Fruit fly (Drosophila melanogaster) whole organism, embryonic: ENCODE data around the gene eco.

Experiments
- Aef1 ChIP-seq: fragments of 200-800 bp; sonication (Bioruptor generic); IDR thresholded peaks from 3 replicates; pipeline ENCODE4 v1.3.6; 2022; ENCODE audit warnings: missing biosample characterization, missing genetic modification characterization
- Asciz ChIP-seq: fragments of 200-800 bp; sonication (Bioruptor generic); optimal IDR thresholded peaks from 2 replicates; lab custom pipeline; 2017; ENCODE audit warnings: missing biosample characterization, mild to moderate bottlenecking, missing genetic modification characterization, missing genetic modification reagents
- B-H2 ChIP-seq: fragments of 200-800 bp; sonication (Bioruptor generic); optimal IDR thresholded peaks from 2 replicates; lab custom pipeline; 2018; ENCODE audit warnings: missing biosample characterization, mild to moderate bottlenecking, missing genetic modification characterization
- CG10267 ChIP-seq: fragments of 200-800 bp; sonication (Bioruptor generic); optimal IDR thresholded peaks from 2 replicates; lab custom pipeline; 2018; ENCODE audit warnings: missing biosample characterization, mild to moderate bottlenecking, missing genetic modification characterization, moderate library complexity
- CG10321 ChIP-seq: fragments of 200-800 bp; sonication (Bioruptor generic); IDR thresholded peaks from 2 replicates; pipeline ENCODE4 v1.3.6; 2022; ENCODE audit warnings: missing biosample characterization, missing genetic modification characterization
- CG10959 ChIP-seq: fragments of 200-800 bp; sonication (Bioruptor generic); IDR thresholded peaks from 2 replicates; pipeline ENCODE4 v1.3.6; 2022; ENCODE audit warnings: missing biosample characterization, missing genetic modification characterization
- CG11456 ChIP-seq: fragments of 200-800 bp; sonication (Bioruptor generic); IDR thresholded peaks from 3 replicates; pipeline ENCODE4 v1.3.6; 2022; ENCODE audit warnings: missing biosample characterization, missing genetic modification characterization
- CG11560 ChIP-seq: fragments of 200-800 bp; sonication (Bioruptor generic); IDR thresholded peaks from 3 replicates; pipeline ENCODE4 v1.3.6; 2022; ENCODE audit warnings: missing biosample characterization, missing genetic modification characterization
- CG12391 ChIP-seq: fragments of 200-800 bp; sonication (Bioruptor generic); optimal IDR thresholded peaks from 3 replicates; lab custom pipeline; 2018; ENCODE audit warnings: missing biosample characterization, mild to moderate bottlenecking, missing genetic modification characterization, moderate library complexity
- CG1647 ChIP-seq: fragments of 200-800 bp; sonication (Bioruptor generic); optimal IDR thresholded peaks from 3 replicates; lab custom pipeline; 2016; ENCODE audit warnings: missing biosample characterization, missing genetic modification characterization
- CG17186 ChIP-seq: fragments of 200-800 bp; sonication (Bioruptor generic); optimal IDR thresholded peaks from 3 replicates; lab custom pipeline; 2017; ENCODE audit warnings: missing biosample characterization, missing genetic modification reagents, missing genetic modification characterization
- CG2129 ChIP-seq: fragments of 200-800 bp; sonication (Bioruptor generic); IDR thresholded peaks from 2 replicates; pipeline ENCODE4 v1.3.6; 2022; ENCODE audit warnings: missing biosample characterization, missing genetic modification characterization; ENCODE audit not compliant: partially characterized antibody
- CG3065 ChIP-seq: fragments of 200-800 bp; sonication (Bioruptor generic); optimal IDR thresholded peaks from 2 replicates; lab custom pipeline; 2016; ENCODE audit warnings: missing biosample characterization, missing genetic modification characterization
- CG33213 ChIP-seq: fragments of 200-800 bp; sonication (Bioruptor generic); optimal IDR thresholded peaks from 3 replicates; lab custom pipeline; 2016; ENCODE audit warnings: missing biosample characterization, missing genetic modification characterization
- CG3847 ChIP-seq: fragments of 200-800 bp; sonication (Bioruptor generic); IDR thresholded peaks from 2 replicates; pipeline ENCODE4 v1.3.6; 2022; ENCODE audit warnings: missing biosample characterization, missing genetic modification characterization
- CG3995 ChIP-seq: fragments of 200-800 bp; sonication (Bioruptor generic); optimal IDR thresholded peaks from 3 replicates; lab custom pipeline; 2016; ENCODE audit warnings: missing biosample characterization, missing genetic modification characterization
- CG4730 ChIP-seq: fragments of 200-800 bp; sonication (Bioruptor generic); IDR thresholded peaks from 2 replicates; pipeline ENCODE4 v1.3.6; 2022; ENCODE audit warnings: missing biosample characterization, missing genetic modification characterization
- CG5953 ChIP-seq: fragments of 200-800 bp; sonication (Bioruptor generic); IDR thresholded peaks from 2 replicates; pipeline ENCODE4 v1.3.6; 2022; ENCODE audit warnings: missing biosample characterization, missing genetic modification characterization
- CG6765 ChIP-seq: fragments of 200-800 bp; sonication (Bioruptor generic); optimal IDR thresholded peaks from 3 replicates; lab custom pipeline; 2017; ENCODE audit warnings: missing biosample characterization, mild to moderate bottlenecking, missing genetic modification characterization
- CG7928 ChIP-seq: fragments of 200-800 bp; sonication (Bioruptor generic); optimal IDR thresholded peaks from 2 replicates; lab custom pipeline; 2017; ENCODE audit warnings: missing biosample characterization, mild to moderate bottlenecking, missing genetic modification characterization
- CG7987 ChIP-seq: fragments of 200-800 bp; sonication (Bioruptor generic); optimal IDR thresholded peaks from 2 replicates; lab custom pipeline; 2018; ENCODE audit warnings: missing biosample characterization, mild to moderate bottlenecking, missing genetic modification characterization, moderate library complexity
- CG8765 ChIP-seq: fragments of 200-800 bp; sonication (Bioruptor generic); IDR thresholded peaks from 2 replicates; pipeline ENCODE4 v1.3.6; 2022; ENCODE audit warnings: missing biosample characterization, missing genetic modification characterization
- CrebB ChIP-seq: fragments of 200-800 bp; sonication (Bioruptor generic); optimal IDR thresholded peaks from 3 replicates; lab custom pipeline; 2018; ENCODE audit warnings: missing biosample characterization, mild to moderate bottlenecking, missing genetic modification characterization
- Dek ChIP-seq: fragments of 200-800 bp; sonication (Bioruptor generic); optimal IDR thresholded peaks from 3 replicates; lab custom pipeline; 2019; ENCODE audit warnings: missing biosample characterization, mild to moderate bottlenecking, missing genetic modification characterization, moderate library complexity
- Doc3 ChIP-seq: fragments of 200-800 bp; sonication (Bioruptor generic); IDR thresholded peaks from 3 replicates; pipeline ENCODE4 v1.3.6; 2022; ENCODE audit warnings: missing biosample characterization, missing genetic modification characterization; ENCODE audit not compliant: partially characterized antibody
- HmgD ChIP-seq: fragments of 200-800 bp; sonication (Bioruptor generic); optimal IDR thresholded peaks from 3 replicates; lab custom pipeline; 2016; ENCODE audit warnings: missing biosample characterization, missing genetic modification characterization
- Jarid2 ChIP-seq: fragments of 200-800 bp; sonication (Bioruptor generic); optimal IDR thresholded peaks from 3 replicates; lab custom pipeline; 2017; ENCODE audit warnings: mild to moderate bottlenecking, missing biosample characterization, missing genetic modification reagents, missing genetic modification characterization
- MBD-R2 ChIP-seq: fragments of 200-800 bp; sonication (Bioruptor generic); IDR thresholded peaks from 2 replicates; pipeline ENCODE4 v1.3.6; 2022; ENCODE audit warnings: missing biosample characterization, missing genetic modification characterization
- Mad ChIP-seq: fragments of 200-800 bp; sonication (Bioruptor generic); optimal IDR thresholded peaks from 2 replicates; lab custom pipeline; 2016; ENCODE audit warnings: missing biosample characterization, missing genetic modification characterization
- Mes4 ChIP-seq: fragments of 200-800 bp; sonication (Bioruptor generic); optimal IDR thresholded peaks from 2 replicates; lab custom pipeline; 2016; ENCODE audit warnings: missing biosample characterization, missing genetic modification characterization
- Ravus ChIP-seq: fragments of 200-800 bp; sonication (Bioruptor generic); IDR thresholded peaks from 2 replicates; pipeline ENCODE4 v1.3.6; 2022; ENCODE audit warnings: missing biosample characterization, missing genetic modification characterization
- Rfx ChIP-seq: fragments of 200-800 bp; sonication (Bioruptor generic); IDR thresholded peaks from 2 replicates; pipeline ENCODE4 v1.3.6; 2022; ENCODE audit warnings: missing biosample characterization, missing genetic modification characterization
- Spps ChIP-seq: fragments of 200-800 bp; sonication (Bioruptor generic); optimal IDR thresholded peaks from 2 replicates; lab custom pipeline; 2018; ENCODE audit warnings: missing biosample characterization, mild to moderate bottlenecking, missing genetic modification characterization
- TFAM ChIP-seq: fragments of 200-800 bp; sonication (Bioruptor generic); optimal IDR thresholded peaks from 2 replicates; lab custom pipeline; 2017; ENCODE audit warnings: missing biosample characterization, missing genetic modification characterization, inconsistent platforms
- abd-A ChIP-seq: fragments of 200-800 bp; sonication (Bioruptor generic); optimal IDR thresholded peaks from 3 replicates; lab custom pipeline; 2019; ENCODE audit warnings: missing biosample characterization, mild to moderate bottlenecking, missing genetic modification characterization, moderate library complexity
- bigmax ChIP-seq: fragments of 200-800 bp; sonication (Bioruptor generic); optimal IDR thresholded peaks from 2 replicates; lab custom pipeline; 2018; ENCODE audit warnings: missing biosample characterization, mild to moderate bottlenecking, missing genetic modification characterization
- chinmo ChIP-seq: fragments of 200-800 bp; sonication (Bioruptor generic); IDR thresholded peaks from 4 replicates; pipeline ENCODE4 v1.3.6; 2022; ENCODE audit warnings: missing biosample characterization, missing genetic modification characterization; ENCODE audit not compliant: partially characterized antibody
- chm ChIP-seq: fragments of 200-800 bp; sonication (Bioruptor generic); IDR thresholded peaks from 2 replicates; pipeline ENCODE4 v1.3.6; 2022; ENCODE audit warnings: missing biosample characterization, missing genetic modification characterization
- croc ChIP-seq: fragments of 200-800 bp; sonication (Bioruptor generic); conservative IDR thresholded peaks from 3 replicates; pipeline ENCODE4 v1.3.6; 2022; ENCODE audit warnings: missing biosample characterization, missing genetic modification characterization
- crp ChIP-seq, 2 experiments: fragments of 200-800 bp; sonication (Bioruptor generic); optimal IDR thresholded peaks; 2 replicates in 1 of 2; 3 replicates in 1 of 2; lab custom pipeline; 2017; ENCODE audit warnings: missing biosample characterization in 2 of 2, missing genetic modification characterization in 2 of 2, mild to moderate bottlenecking in 1 of 2, moderate library complexity in 1 of 2
- da ChIP-seq: fragments of 200-800 bp; sonication (Bioruptor generic); optimal IDR thresholded peaks from 2 replicates; lab custom pipeline; 2016; ENCODE audit warnings: missing biosample characterization, missing genetic modification characterization
- dpn ChIP-seq, 2 experiments: fragments of 200-800 bp; sonication (Bioruptor generic); optimal IDR thresholded peaks; 3 replicates each; lab custom pipeline; 2016; ENCODE audit warnings: missing biosample characterization in 2 of 2, missing genetic modification characterization in 2 of 2
- ems ChIP-seq: fragments of 200-800 bp; sonication (Bioruptor generic); optimal IDR thresholded peaks from 3 replicates; lab custom pipeline; 2016; ENCODE audit warnings: missing biosample characterization, missing genetic modification characterization
- gem ChIP-seq: fragments of 200-800 bp; sonication (Bioruptor generic); optimal IDR thresholded peaks from 2 replicates; lab custom pipeline; 2019; ENCODE audit warnings: missing biosample characterization, mild to moderate bottlenecking, missing genetic modification characterization, moderate library complexity
- gsb ChIP-seq: fragments of 200-800 bp; sonication (Bioruptor generic); IDR thresholded peaks from 2 replicates; pipeline ENCODE4 v1.3.6; 2022; ENCODE audit warnings: missing biosample characterization, missing genetic modification characterization
- insv ChIP-seq, 2 experiments: fragments of 200-800 bp; sonication (Bioruptor generic); optimal IDR thresholded peaks; 3 replicates each; lab custom pipeline; 2016 to 2018; ENCODE audit warnings: missing biosample characterization in 2 of 2, missing genetic modification characterization in 2 of 2
- kah ChIP-seq: fragments of 200-800 bp; sonication (Bioruptor generic); optimal IDR thresholded peaks from 2 replicates; lab custom pipeline; 2018; ENCODE audit warnings: missing biosample characterization, mild to moderate bottlenecking, missing genetic modification characterization
- ro ChIP-seq: fragments of 200-800 bp; sonication (Bioruptor generic); IDR thresholded peaks from 2 replicates; pipeline ENCODE4 v1.3.6; 2022; ENCODE audit warnings: missing biosample characterization, missing genetic modification characterization
- sc ChIP-seq, 3 experiments: fragments of >200 bp in 2 of 3; fragments of 200-800 bp in 1 of 3; sonication (Bioruptor generic) in 1 of 3; optimal IDR thresholded peaks; 2 replicates in 2 of 3; 3 replicates in 1 of 3; lab custom pipeline; 2017; ENCODE audit warnings: mild to moderate bottlenecking in 1 of 3, missing biosample characterization in 1 of 3, missing genetic modification characterization in 1 of 3, missing genetic modification reagents in 1 of 3
- sisA ChIP-seq: fragments of 200-800 bp; sonication (Bioruptor generic); IDR thresholded peaks from 2 replicates; pipeline ENCODE4 v1.3.6; 2022; ENCODE audit warnings: missing biosample characterization, missing genetic modification characterization
- sug ChIP-seq: fragments of 200-800 bp; optimal IDR thresholded peaks from 2 replicates; lab custom pipeline; 2019; ENCODE audit warnings: missing biosample characterization, mild to moderate bottlenecking, missing genetic modification characterization, moderate library complexity
- tin ChIP-seq: fragments of 200-800 bp; sonication (Bioruptor generic); optimal IDR thresholded peaks from 3 replicates; lab custom pipeline; 2016; ENCODE audit warnings: missing biosample characterization, missing genetic modification characterization
- tna ChIP-seq: fragments of 200-800 bp; sonication (Bioruptor generic); IDR thresholded peaks from 2 replicates; pipeline ENCODE4 v1.3.6; 2022; ENCODE audit warnings: missing biosample characterization, missing genetic modification characterization; ENCODE audit not compliant: partially characterized antibody

eco gene

DNA sequence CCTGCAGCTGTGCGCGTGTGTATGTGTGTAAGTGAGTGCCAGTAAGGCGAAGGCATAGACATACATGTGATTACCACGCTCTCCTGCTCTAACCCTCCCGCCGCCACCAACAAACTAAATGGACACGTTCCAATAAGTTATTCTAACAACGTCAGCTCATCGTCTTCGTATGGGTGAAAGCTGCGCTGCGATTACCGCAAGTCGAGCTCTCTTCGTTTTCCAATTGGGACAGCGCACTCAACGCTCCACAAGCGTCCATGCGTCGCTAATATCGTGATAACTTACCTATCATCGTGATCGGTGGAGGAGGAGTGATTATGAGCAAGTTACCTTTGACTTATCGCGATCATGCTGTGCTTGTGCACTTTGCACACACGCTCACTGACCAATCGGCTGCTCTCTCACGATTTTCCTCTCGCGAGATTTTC is 22.0 kb upstream of the eco start (continued):
- no peak for TF ChIP-seq CG5953 (GFP tag; lab: Robert Waterston, UW)
- no peak for TF ChIP-seq CG1647 (GFP tag; lab: Kevin White, UChicago)
- no peak for TF ChIP-seq sug
- no peak for TF ChIP-seq Aef1
- TF ChIP-seq CG3847 = no peak
- no peak for TF ChIP-seq crp (GFP tag; optimal IDR thresholded peaks at IDR 0.05; lab: Kevin White, UChicago)
- TF ChIP-seq CG12391 = no peak
- peak; percentile 59 for TF ChIP-seq Asciz (GFP tag; lab: Kevin White, UChicago)
- no peak for TF ChIP-seq CG2129 (GFP tag; lab: Robert Waterston, UW)
- TF ChIP-seq ro = no peak
- no peak for TF ChIP-seq Mes4 (GFP tag; lab: Kevin White, UChicago)
- no peak for TF ChIP-seq abd-A
- no peak for TF ChIP-seq sc (optimal IDR thresholded peaks at IDR 0.05; lab: Kevin White, UChicago)
- no peak for TF ChIP-seq sc (GFP tag; optimal IDR thresholded peaks at IDR 0.05; lab: Kevin White, UChicago)
- no peak for TF ChIP-seq CG7928
- no peak for TF ChIP-seq CG4730 (GFP tag; lab: Robert Waterston, UW)
- peak; percentile 75 for TF ChIP-seq CG3995
- TF ChIP-seq chinmo (GFP tag; lab: Robert Waterston, UW) = 0 out of 4 replicates have a peak, but pooled peaks have one; percentile 8
- no peak for TF ChIP-seq ems
- no peak for TF ChIP-seq chm
- no peak for TF ChIP-seq Spps (tag; lab: Kevin White, UChicago)
- TF ChIP-seq TFAM = no peak
- TF ChIP-seq CG11456 = no peak
- TF ChIP-seq HmgD (GFP tag; lab: Kevin White, UChicago) = no peak
- TF ChIP-seq Dek (tag; lab: Kevin White, UChicago) = no peak
- no peak for TF ChIP-seq kah (GFP tag; lab: Kevin White, UChicago)
- TF ChIP-seq da (GFP tag; lab: Kevin White, UChicago) = no peak
- TF ChIP-seq bigmax = no peak
- 0 out of 2 replicates have a peak, but pooled peaks have one; percentile 25 for TF ChIP-seq Rfx (GFP tag; lab: Robert Waterston, UW)
- TF ChIP-seq CG10321 (GFP tag; lab: Robert Waterston, UW) = no peak
- TF ChIP-seq croc (GFP tag; lab: Robert Waterston, UW) = no peak
- peak; percentile 4 for TF ChIP-seq CG7987 (GFP tag; lab: Kevin White, UChicago)
- no peak for TF ChIP-seq Doc3
- no peak for TF ChIP-seq CG6765
- no peak for TF ChIP-seq tna
- TF ChIP-seq CrebB (tag; lab: Kevin White, UChicago) = no peak

- TF ChIP-seq gsb (GFP tag; lab: Robert Waterston, UW) (no peak; the same call in 1 of the 2 replicates), MBD-R2 (peak; percentile 79), insv (GFP tag; optimal IDR thresholded peaks at IDR 0.05; lab: Kevin White, UChicago) (no peak), gem (tag; lab: Kevin White, UChicago) (peak; percentile 71), dpn (GFP tag; optimal IDR thresholded peaks at IDR 0.05; lab: Kevin White, UChicago) (peak; percentile 41 to 63), CG11560 (tag; lab: Robert Waterston, UW) (no peak), CG3065 (GFP tag; lab: Kevin White, UChicago) (peak; percentile 52), Jarid2 (GFP tag; lab: Kevin White, UChicago) (peak; percentile 6), B-H2 (GFP tag; lab: Kevin White, UChicago) (peak; percentile 43), CG8765 (GFP tag; lab: Robert Waterston, UW) (no peak), CG33213 (GFP tag; lab: Kevin White, UChicago) (peak; percentile 74), CG10959 (GFP tag; lab: Robert Waterston, UW) (0 out of 2 replicates have a peak, but pooled peaks have one; percentile 14), CG17186 (GFP tag; lab: Kevin White, UChicago) (peak; percentile 41), CG10267 (peak; percentile 19), Ravus (GFP tag; lab: Robert Waterston, UW) (0 out of 2 replicates have a peak, but pooled peaks have one; percentile 9), sisA (GFP tag; lab: Robert Waterston, UW) (0 out of 2 replicates have a peak, but pooled peaks have one; percentile 27), tin (peak; percentile 7), Mad (GFP tag; lab: Kevin White, UChicago) (no peak)
Observed at dm6 chr3L:7360324-7360852, 21.2 kb upstream of the eco start, which contains the start of gene Sec63. Sec63 (plus strand) TSS chr3L:7360561.
